Worm (Caenorhabditis elegans): ENCODE measurements around the gene F42A10.6.

- TF ChIP-seq unc-62 (GFP tag; optimal IDR thresholded peaks at IDR 0.05) = no peak
- no peak for TF ChIP-seq nhr-28 (tag; optimal IDR thresholded peaks at IDR 0.05)
- no peak for TF ChIP-seq ztf-11 (tag; optimal IDR thresholded peaks at IDR 0.05)
- TF ChIP-seq lsy-2 (tag; optimal IDR thresholded peaks at IDR 0.05) = no peak
- TF ChIP-seq nhr-76 (tag; optimal IDR thresholded peaks at IDR 0.05) = no peak
Observed at ce11 chrIII:6155787-6156186, 20.9 kb downstream of the F42A10.6 start.

All from whole organism, mixed stage, embryonic.